Worm (Caenorhabditis elegans): ENCODE measurements around the gene T05C7.9.

- TF ChIP-seq hnd-1 (tag; optimal IDR thresholded peaks at IDR 0.05) (no peak), ama-1 (optimal IDR thresholded peaks at IDR 0.05) (no peak), B0310.2 (tag; optimal IDR thresholded peaks at IDR 0.05) (no peak)
Measured at ce11 chrIV:125881-126781, 47.1 kb downstream of the T05C7.9 start, which contains the start of the genes grld-1 and cox-6C.
